Fruit fly (Drosophila melanogaster): ENCODE results near the gene CheB38b.

dm6 chr2L:20778380-20778779 is 38.7 kb downstream of the CheB38b start:
- TF ChIP-seq Myc (optimal IDR thresholded peaks at IDR 0.05) (no peak), ttk (optimal IDR thresholded peaks at IDR 0.05) (no peak), insv (optimal IDR thresholded peaks at IDR 0.05) (no peak), h (optimal IDR thresholded peaks at IDR 0.05) (no peak)
